Worm (Caenorhabditis elegans) whole organism, L1 larva: ENCODE data around the gene C03C10.7.

Experiments
- C04F5.9 ChIP-seq: sonication (generic microtip); optimal IDR thresholded peaks from 2 replicates; lab custom pipeline; 2016; ENCODE audit warnings: missing genetic modification characterization, missing compliant biosample characterization
- C16A3.4 ChIP-seq: fragments of 150-350 bp; optimal IDR thresholded peaks from 2 replicates; lab custom pipeline; 2014; ENCODE audit warnings: missing biosample characterization, missing genetic modification characterization
- C34B4.2 ChIP-seq: sonication (generic microtip); optimal IDR thresholded peaks from 2 replicates; lab custom pipeline; 2017; ENCODE audit warnings: mild to moderate bottlenecking, missing genetic modification characterization, missing compliant biosample characterization
- Y116A8C.19 ChIP-seq: sonication (generic microtip); optimal IDR thresholded peaks from 2 replicates; lab custom pipeline; 2016; ENCODE audit warnings: missing compliant biosample characterization, missing genetic modification characterization, borderline replicate concordance
- aha-1 ChIP-seq: fragments of 150-350 bp; optimal IDR thresholded peaks from 2 replicates; lab custom pipeline; 2014; ENCODE audit warnings: missing biosample characterization, missing genetic modification characterization
- aly-2 ChIP-seq: fragments of 150-350 bp; optimal IDR thresholded peaks from 2 replicates; lab custom pipeline; 2014; ENCODE audit warnings: missing biosample characterization, missing genetic modification characterization
- ama-1 ChIP-seq: fragments of 150-350 bp; optimal IDR thresholded peaks from 2 replicates; lab custom pipeline; 2014
- ceh-88 ChIP-seq: fragments of 200-800 bp; sonication (Bioruptor generic); IDR thresholded peaks from 2 replicates; pipeline ENCODE4 v1.3.6; 2022; ENCODE audit warnings: missing genetic modification characterization, missing compliant biosample characterization
- ces-1 ChIP-seq: fragments of 150-350 bp; optimal IDR thresholded peaks from 2 replicates; lab custom pipeline; 2014; ENCODE audit warnings: missing biosample characterization, missing genetic modification reagents, missing genetic modification characterization
- dpl-1 ChIP-seq, 3 experiments: fragments of 150-350 bp in 2 of 3; sonication (generic microtip) in 1 of 3; optimal IDR thresholded peaks; 2 replicates each; lab custom pipeline; 2014 to 2017; ENCODE audit warnings: missing biosample characterization in 3 of 3, missing genetic modification characterization in 3 of 3, missing genetic modification reagents in 3 of 3
- efl-1 ChIP-seq, 4 experiments: fragments of 150-350 bp; optimal IDR thresholded peaks in 3 of 4; peaks in 1 of 4; 1 replicate in 1 of 4; 2 replicates in 3 of 4; lab custom pipeline; 2014; ENCODE audit warnings: missing biosample characterization in 2 of 4, missing genetic modification characterization in 2 of 4, missing genetic modification reagents in 2 of 4
- efl-3 ChIP-seq: fragments of 200-800 bp; sonication (Bioruptor generic); optimal IDR thresholded peaks from 2 replicates; lab custom pipeline; 2018; ENCODE audit warnings: mild to moderate bottlenecking, missing genetic modification characterization, missing compliant biosample characterization
- egl-13 ChIP-seq: sonication (generic microtip); optimal IDR thresholded peaks from 2 replicates; lab custom pipeline; 2016; ENCODE audit warnings: missing genotype, missing genetic modification reagents, missing genetic modification characterization, missing compliant biosample characterization
- egl-27 ChIP-seq, 2 experiments: fragments of 150-350 bp in 1 of 2; sonication (generic microtip); optimal IDR thresholded peaks; 3 replicates each; lab custom pipeline; 2017 to 2018; ENCODE audit warnings: missing biosample characterization in 2 of 2, missing genetic modification characterization in 2 of 2, missing genetic modification reagents in 2 of 2
- elt-3 ChIP-seq, 6 experiments: fragments of 150-350 bp in 1 of 6; sonication (generic microtip); optimal IDR thresholded peaks; 2 replicates each; lab custom pipeline; 2017 to 2018; ENCODE audit warnings: missing biosample characterization in 6 of 6, missing genetic modification characterization in 6 of 6, inconsistent platforms in 1 of 6
- ets-5 ChIP-seq: fragments of 200-800 bp; sonication (Bioruptor generic); IDR thresholded peaks from 2 replicates; pipeline ENCODE4 v1.3.6; 2022; ENCODE audit warnings: missing genetic modification characterization, missing compliant biosample characterization
- fkh-10 ChIP-seq: sonication (generic microtip); optimal IDR thresholded peaks from 2 replicates; lab custom pipeline; 2017; ENCODE audit warnings: missing biosample characterization, missing genetic modification reagents, missing genetic modification characterization
- fos-1 ChIP-seq: fragments of 150-350 bp; optimal IDR thresholded peaks from 2 replicates; lab custom pipeline; 2014; ENCODE audit warnings: missing biosample characterization, missing genetic modification characterization
- hlh-4 ChIP-seq: sonication (generic microtip); optimal IDR thresholded peaks from 2 replicates; lab custom pipeline; 2016; ENCODE audit warnings: mild to moderate bottlenecking, missing genetic modification characterization, missing compliant biosample characterization
- irx-1 ChIP-seq: sonication (generic microtip); optimal IDR thresholded peaks from 2 replicates; lab custom pipeline; 2016; ENCODE audit warnings: missing genetic modification characterization, missing compliant biosample characterization
- isw-1 ChIP-seq: fragments of 200-800 bp; sonication (Bioruptor generic); IDR thresholded peaks from 2 replicates; pipeline ENCODE4 v1.3.6; 2022; ENCODE audit warnings: missing genetic modification characterization, missing compliant biosample characterization
- lin-14 ChIP-seq: fragments of 200-800 bp; sonication (Bioruptor generic); optimal IDR thresholded peaks from 2 replicates; lab custom pipeline; 2018; ENCODE audit warnings: mild to moderate bottlenecking, missing genetic modification characterization, moderate library complexity, missing compliant biosample characterization
- lin-35 ChIP-seq, 2 experiments: fragments of 150-350 bp; optimal IDR thresholded peaks; 2 replicates each; lab custom pipeline; 2014; ENCODE audit warnings: missing biosample characterization in 2 of 2, missing genetic modification characterization in 2 of 2, missing genetic modification reagents in 2 of 2
- lsy-2 ChIP-seq, 2 experiments: fragments of 150-350 bp; optimal IDR thresholded peaks; 2 replicates each; lab custom pipeline; 2014; ENCODE audit warnings: missing biosample characterization in 2 of 2, missing genetic modification characterization in 2 of 2
- nhr-237 ChIP-seq: fragments of 150-350 bp; optimal IDR thresholded peaks from 2 replicates; lab custom pipeline; 2014; ENCODE audit warnings: missing biosample characterization, missing genetic modification characterization
- nhr-84 ChIP-seq: sonication (generic microtip); optimal IDR thresholded peaks from 2 replicates; lab custom pipeline; 2017; ENCODE audit warnings: missing biosample characterization, missing genetic modification characterization
- nhr-85 ChIP-seq: sonication (generic microtip); peaks from one replicate; lab custom pipeline; 2016; ENCODE audit warnings: missing genetic modification characterization, inconsistent platforms, missing compliant biosample characterization
- nhr-90 ChIP-seq: sonication (generic microtip); optimal IDR thresholded peaks from 2 replicates; lab custom pipeline; 2016; ENCODE audit warnings: mild to moderate bottlenecking, missing genetic modification characterization, missing compliant biosample characterization; ENCODE audit not compliant: poor library complexity
- pax-3 ChIP-seq: fragments of 200-800 bp; sonication (Bioruptor generic); optimal IDR thresholded peaks from 2 replicates; lab custom pipeline; 2018; ENCODE audit warnings: mild to moderate bottlenecking, missing genetic modification characterization, moderate library complexity, missing compliant biosample characterization
- skn-1 ChIP-seq: fragments of 150-350 bp; optimal IDR thresholded peaks from 2 replicates; lab custom pipeline; 2014; ENCODE audit warnings: missing biosample characterization, missing genetic modification characterization
- snu-23 ChIP-seq: sonication (generic microtip); optimal IDR thresholded peaks from 2 replicates; lab custom pipeline; 2016; ENCODE audit warnings: missing genetic modification characterization, missing compliant biosample characterization
- sox-4 ChIP-seq: sonication (generic microtip); optimal IDR thresholded peaks from 2 replicates; lab custom pipeline; 2016; ENCODE audit warnings: missing genetic modification characterization, missing compliant biosample characterization
- swsn-7 ChIP-seq: sonication (generic microtip); optimal IDR thresholded peaks from 2 replicates; lab custom pipeline; 2016; ENCODE audit warnings: missing genetic modification characterization, missing compliant biosample characterization
- unc-62 ChIP-seq: fragments of 150-350 bp; optimal IDR thresholded peaks from 2 replicates; lab custom pipeline; 2014; ENCODE audit warnings: missing biosample characterization, missing genetic modification reagents, missing genetic modification characterization
- zag-1 ChIP-seq: fragments of 150-350 bp; optimal IDR thresholded peaks from 2 replicates; lab custom pipeline; 2014; ENCODE audit warnings: missing biosample characterization, missing genetic modification characterization
- zip-4 ChIP-seq: fragments of 200-800 bp; sonication (Bioruptor generic); optimal IDR thresholded peaks from 2 replicates; lab custom pipeline; 2018; ENCODE audit warnings: mild to moderate bottlenecking, missing genetic modification characterization, moderate library complexity, missing compliant biosample characterization

Gene C03C10.7

ce11 chrIII:4119736-4120135 is 23.9 kb downstream of the C03C10.7 start:
- TF ChIP-seq lin-14 (GFP tag; lab: Kevin White, UChicago) (peak; percentile 45), egl-13 (peak; percentile 32), nhr-90 (tag; lab: Kevin White, UChicago) (no peak)

- TF ChIP-seq ama-1 (lab: Kevin White, UChicago) (no peak), dpl-1 (GFP tag; optimal IDR thresholded peaks at IDR 0.05; lab: Kevin White, UChicago) (peak in 1 of 3 experiments; percentile 3), egl-27 (tag; optimal IDR thresholded peaks at IDR 0.05; lab: Kevin White, UChicago) (no peak), nhr-85 (tag; lab: Kevin White, UChicago) (peak; percentile 7), sox-4 (tag; lab: Kevin White, UChicago) (no peak), efl-1 (optimal IDR thresholded peaks at IDR 0.05; lab: Kevin White, UChicago) (no peak), efl-1 (GFP tag; optimal IDR thresholded peaks at IDR 0.05 in 1 of 2; lab: Kevin White, UChicago) (peak; percentile 28 to 35), egl-13 (no peak)
Observed at ce11 chrIII:4120386-4120785, 24.5 kb downstream of the C03C10.7 start.

DNA sequence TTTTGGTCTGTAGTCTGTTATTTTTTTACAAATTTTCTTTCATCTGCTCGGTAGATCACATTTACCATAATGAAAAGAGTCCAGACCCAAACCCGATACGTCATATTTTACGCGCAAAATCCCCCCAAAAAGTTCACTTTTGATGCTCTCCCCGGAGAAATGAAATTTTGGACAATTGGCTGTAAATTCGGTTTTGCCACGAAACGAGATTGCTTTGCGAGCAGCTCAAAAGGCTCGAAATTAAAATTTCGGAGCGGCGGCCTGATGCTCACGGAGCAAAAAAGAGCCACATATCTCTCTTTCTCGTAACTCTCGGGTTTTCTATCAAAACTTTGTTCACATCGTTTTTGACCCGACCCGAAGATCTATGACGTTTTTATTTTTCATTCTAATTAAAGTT is 27.4 kb downstream of the C03C10.7 start:
- peak; percentile 12 for TF ChIP-seq lin-14 (GFP tag; lab: Kevin White, UChicago)
- no peak for TF ChIP-seq elt-3 (tag; optimal IDR thresholded peaks at IDR 0.05; lab: Kevin White, UChicago)
- peak; percentile 48 for TF ChIP-seq fkh-10 (GFP tag; lab: Kevin White, UChicago)
- no peak for TF ChIP-seq dpl-1 (GFP tag; optimal IDR thresholded peaks at IDR 0.05; lab: Kevin White, UChicago)
- TF ChIP-seq, all 84 proteins: peak for 2

- TF ChIP-seq aly-2 (no peak), nhr-84 (no peak), lin-35 (GFP tag; optimal IDR thresholded peaks at IDR 0.05; lab: Kevin White, UChicago) (no peak), lin-14 (GFP tag; lab: Kevin White, UChicago) (peak; percentile 4), skn-1 (tag; lab: Kevin White, UChicago) (no peak), elt-3 (tag; optimal IDR thresholded peaks at IDR 0.05; lab: Kevin White, UChicago) (no peak), fos-1 (no peak), Y116A8C.19 (tag; lab: Kevin White, UChicago) (no peak), ces-1 (GFP tag; lab: Kevin White, UChicago) (no peak), efl-1 (optimal IDR thresholded peaks at IDR 0.05; lab: Kevin White, UChicago) (no peak), efl-1 (GFP tag; optimal IDR thresholded peaks at IDR 0.05 in 1 of 2; lab: Kevin White, UChicago) (peak in 1 of 2 experiments; percentile 31), egl-13 (no peak), hlh-4 (tag; lab: Kevin White, UChicago) (no peak), nhr-237 (tag; lab: Kevin White, UChicago) (no peak), pax-3 (tag; lab: Kevin White, UChicago) (no peak), nhr-85 (tag; lab: Kevin White, UChicago) (peak; percentile 40), zag-1 (tag; lab: Kevin White, UChicago) (no peak), fkh-10 (GFP tag; lab: Kevin White, UChicago) (no peak), C16A3.4 (tag; lab: Kevin White, UChicago) (no peak), zip-4 (GFP tag; lab: Kevin White, UChicago) (no peak)
Observed at ce11 chrIII:4123900-4124299, 28.1 kb downstream of the C03C10.7 start.

ce11 chrIII:4131814-4132555 is 36.1 kb downstream of the C03C10.7 start:
- TF ChIP-seq snu-23 (GFP tag; lab: Kevin White, UChicago): no peak
- no peak for TF ChIP-seq irx-1 (tag; lab: Kevin White, UChicago)
- TF ChIP-seq aha-1 (tag; lab: Kevin White, UChicago): no peak
- TF ChIP-seq lsy-2 (tag; optimal IDR thresholded peaks at IDR 0.05; lab: Kevin White, UChicago): no peak
- TF ChIP-seq efl-3: no peak
- peak; percentile 60 for TF ChIP-seq lin-14 (GFP tag; lab: Kevin White, UChicago)
- TF ChIP-seq fkh-10 (GFP tag; lab: Kevin White, UChicago): peak; percentile 72
- TF ChIP-seq ets-5 (GFP tag; lab: Robert Waterston, UW): no peak
- no peak for TF ChIP-seq C04F5.9 (tag; lab: Kevin White, UChicago)
- TF ChIP-seq ceh-88: no peak
- no peak for TF ChIP-seq swsn-7 (tag; lab: Kevin White, UChicago)
- peak; percentile 56 for TF ChIP-seq ces-1 (GFP tag; lab: Kevin White, UChicago)
- TF ChIP-seq C34B4.2 (tag; lab: Kevin White, UChicago): no peak
- TF ChIP-seq isw-1: no peak
- TF ChIP-seq dpl-1 (GFP tag; optimal IDR thresholded peaks at IDR 0.05; lab: Kevin White, UChicago): no peak
- TF ChIP-seq unc-62: no peak
- TF ChIP-seq, all 84 proteins: peak for 3
